Worm (Caenorhabditis elegans) whole organism, late embryonic: ENCODE results near the gene srh-251.

Source experiments
- C08G9.2 ChIP-seq: sonication (generic microtip); optimal IDR thresholded peaks from 2 replicates; lab custom pipeline; 2016; ENCODE audit warnings: mild to moderate bottlenecking, missing genetic modification characterization, moderate library complexity, missing compliant biosample characterization
- C38D4.7 ChIP-seq: fragments of 200-800 bp; sonication (Bioruptor generic); optimal IDR thresholded peaks from 2 replicates; lab custom pipeline; 2018; ENCODE audit warnings: mild to moderate bottlenecking, missing genetic modification characterization, moderate library complexity, missing compliant biosample characterization
- F13H6.1 ChIP-seq: sonication (generic microtip); optimal IDR thresholded peaks from 2 replicates; lab custom pipeline; 2016; ENCODE audit warnings: missing genetic modification characterization, missing compliant biosample characterization
- K02D7.2 ChIP-seq: sonication (generic microtip); optimal IDR thresholded peaks from 2 replicates; lab custom pipeline; 2017; ENCODE audit warnings: mild to moderate bottlenecking, missing genetic modification characterization, missing compliant biosample characterization
- K09A11.1 ChIP-seq: sonication (generic microtip); optimal IDR thresholded peaks from 2 replicates; lab custom pipeline; 2017; ENCODE audit warnings: antibody characterized with exemption, mild to moderate bottlenecking, missing genetic modification characterization, missing compliant biosample characterization; ENCODE audit not compliant: insufficient read depth
- T23F11.4 ChIP-seq: fragments of 200-800 bp; sonication (Bioruptor generic); optimal IDR thresholded peaks from 2 replicates; lab custom pipeline; 2018; ENCODE audit warnings: mild to moderate bottlenecking, missing genetic modification characterization, missing compliant biosample characterization
- ceh-14 ChIP-seq: sonication (generic microtip); optimal IDR thresholded peaks from 2 replicates; lab custom pipeline; 2016; ENCODE audit warnings: missing genotype, missing genetic modification characterization, missing compliant biosample characterization
- ceh-24 ChIP-seq: sonication (generic microtip); optimal IDR thresholded peaks from 2 replicates; lab custom pipeline; 2016; ENCODE audit warnings: mild to moderate bottlenecking, missing genetic modification characterization, missing compliant biosample characterization
- ceh-30 ChIP-seq: fragments of 150-350 bp; optimal IDR thresholded peaks from 2 replicates; lab custom pipeline; 2014; ENCODE audit warnings: missing biosample characterization, missing genetic modification characterization
- ceh-34 ChIP-seq: sonication (generic microtip); optimal IDR thresholded peaks from 2 replicates; lab custom pipeline; 2016; ENCODE audit warnings: mild to moderate bottlenecking, missing genetic modification characterization, missing compliant biosample characterization
- ceh-9 ChIP-seq: sonication (generic microtip); optimal IDR thresholded peaks from 2 replicates; lab custom pipeline; 2016; ENCODE audit warnings: mild to moderate bottlenecking, missing genetic modification characterization, inconsistent platforms, missing compliant biosample characterization
- dve-1 ChIP-seq: sonication (generic microtip); optimal IDR thresholded peaks from 2 replicates; lab custom pipeline; 2017; ENCODE audit warnings: antibody characterized with exemption, mild to moderate bottlenecking, missing genetic modification characterization, missing compliant biosample characterization
- hlh-15 ChIP-seq: sonication (generic microtip); optimal IDR thresholded peaks from 2 replicates; lab custom pipeline; 2016; ENCODE audit warnings: missing genetic modification characterization, missing compliant biosample characterization
- hlh-6 ChIP-seq: sonication (generic microtip); optimal IDR thresholded peaks from 2 replicates; lab custom pipeline; 2016; ENCODE audit warnings: missing genotype, missing genetic modification characterization, missing compliant biosample characterization
- madf-2 ChIP-seq: sonication (generic microtip); optimal IDR thresholded peaks from 2 replicates; lab custom pipeline; 2017; ENCODE audit warnings: missing genetic modification characterization, missing compliant biosample characterization
- mec-3 ChIP-seq: sonication (generic microtip); optimal IDR thresholded peaks from 2 replicates; lab custom pipeline; 2016; ENCODE audit warnings: borderline replicate concordance, missing genetic modification characterization, missing compliant biosample characterization
- nhr-11 ChIP-seq: fragments of 150-350 bp; optimal IDR thresholded peaks from 2 replicates; lab custom pipeline; 2014; ENCODE audit warnings: missing biosample characterization, missing genetic modification characterization
- nhr-232 ChIP-seq: sonication (generic microtip); optimal IDR thresholded peaks from 2 replicates; lab custom pipeline; 2016; ENCODE audit warnings: missing genetic modification characterization, missing compliant biosample characterization
- pag-3 ChIP-seq: sonication (generic microtip); optimal IDR thresholded peaks from 2 replicates; lab custom pipeline; 2016; ENCODE audit warnings: missing compliant biosample characterization, missing genetic modification characterization, borderline replicate concordance
- pax-1 ChIP-seq: fragments of 150-350 bp; optimal IDR thresholded peaks from 2 replicates; lab custom pipeline; 2014; ENCODE audit warnings: missing biosample characterization, missing genetic modification characterization
- pha-2 ChIP-seq: sonication (generic microtip); optimal IDR thresholded peaks from 2 replicates; lab custom pipeline; 2017; ENCODE audit warnings: mild to moderate bottlenecking, missing genetic modification characterization, missing compliant biosample characterization
- pha-4 ChIP-seq: fragments of 150-350 bp; optimal IDR thresholded peaks from 2 replicates; lab custom pipeline; 2018; ENCODE audit warnings: missing biosample characterization, missing genetic modification reagents, missing genetic modification characterization
- pqm-1 ChIP-seq: sonication (generic microtip); optimal IDR thresholded peaks from 2 replicates; lab custom pipeline; 2016; ENCODE audit warnings: missing genetic modification characterization, missing compliant biosample characterization
- pros-1 ChIP-seq: fragments of 150-350 bp; optimal IDR thresholded peaks from 2 replicates; lab custom pipeline; 2014; ENCODE audit warnings: missing biosample characterization, missing genetic modification reagents, missing genetic modification characterization
- rnt-1 ChIP-seq: sonication (generic microtip); optimal IDR thresholded peaks from 2 replicates; lab custom pipeline; 2016; ENCODE audit warnings: missing genetic modification characterization, missing compliant biosample characterization
- sox-4 ChIP-seq: sonication (generic microtip); optimal IDR thresholded peaks from 2 replicates; lab custom pipeline; 2017; ENCODE audit warnings: mild to moderate bottlenecking, missing genetic modification characterization, inconsistent platforms, missing compliant biosample characterization
- syd-9 ChIP-seq: sonication (generic microtip); optimal IDR thresholded peaks from 2 replicates; lab custom pipeline; 2016; ENCODE audit warnings: mild to moderate bottlenecking, missing genetic modification characterization, moderate library complexity, missing compliant biosample characterization
- tbx-7 ChIP-seq: sonication (generic microtip); optimal IDR thresholded peaks from 2 replicates; lab custom pipeline; 2016; ENCODE audit warnings: missing genotype, missing genetic modification characterization, missing compliant biosample characterization
- ttx-3 ChIP-seq: sonication (generic microtip); optimal IDR thresholded peaks from 2 replicates; lab custom pipeline; 2016; ENCODE audit warnings: missing genetic modification reagents, missing genetic modification characterization, missing compliant biosample characterization
- unc-42 ChIP-seq: sonication (generic microtip); optimal IDR thresholded peaks from 2 replicates; lab custom pipeline; 2016; ENCODE audit warnings: missing genotype, missing genetic modification characterization, missing compliant biosample characterization
- unc-86 ChIP-seq: sonication (generic microtip); optimal IDR thresholded peaks from 2 replicates; lab custom pipeline; 2016; ENCODE audit warnings: missing genetic modification characterization, missing compliant biosample characterization
- zip-5 ChIP-seq: sonication (generic microtip); optimal IDR thresholded peaks from 2 replicates; lab custom pipeline; 2016; ENCODE audit warnings: missing genetic modification characterization, missing compliant biosample characterization

srh-251 gene

DNA sequence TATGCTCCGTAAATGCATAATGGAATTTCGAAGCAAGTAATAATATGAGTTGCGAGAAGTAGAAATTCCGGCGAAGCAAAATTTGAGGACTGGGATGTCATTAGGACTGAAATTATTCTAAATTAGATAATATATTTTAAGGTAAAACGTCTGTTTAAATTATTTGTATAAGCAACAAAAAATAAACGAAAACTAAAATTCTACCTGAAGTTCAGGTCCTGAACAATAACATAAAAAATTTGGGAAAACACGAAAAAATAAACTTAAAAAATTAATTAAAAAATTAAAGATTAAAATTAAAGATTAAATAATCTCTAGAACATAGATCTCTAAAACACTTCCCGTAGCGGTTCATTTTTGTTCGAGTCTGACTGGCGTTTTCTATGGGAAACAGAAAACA, at the start of gene srh-251:
TSS of gene srh-251 (minus strand) at position 101 of the 400 bp plus-strand sequence.
- TF ChIP-seq ttx-3 (tag; lab: Kevin White, UChicago) = no peak
- no peak for TF ChIP-seq tbx-7 (tag; lab: Kevin White, UChicago)
- TF ChIP-seq nhr-232 (tag; lab: Kevin White, UChicago) = no peak
- TF ChIP-seq unc-86 (tag; lab: Kevin White, UChicago) = no peak
- no peak for TF ChIP-seq nhr-11 (tag; lab: Kevin White, UChicago)
- no peak for TF ChIP-seq rnt-1 (tag; lab: Kevin White, UChicago)
- no peak for TF ChIP-seq C38D4.7 (GFP tag; lab: Kevin White, UChicago)
- TF ChIP-seq unc-42 (tag; lab: Kevin White, UChicago) = no peak
- no peak for TF ChIP-seq pha-2 (tag; lab: Kevin White, UChicago)

DNA sequence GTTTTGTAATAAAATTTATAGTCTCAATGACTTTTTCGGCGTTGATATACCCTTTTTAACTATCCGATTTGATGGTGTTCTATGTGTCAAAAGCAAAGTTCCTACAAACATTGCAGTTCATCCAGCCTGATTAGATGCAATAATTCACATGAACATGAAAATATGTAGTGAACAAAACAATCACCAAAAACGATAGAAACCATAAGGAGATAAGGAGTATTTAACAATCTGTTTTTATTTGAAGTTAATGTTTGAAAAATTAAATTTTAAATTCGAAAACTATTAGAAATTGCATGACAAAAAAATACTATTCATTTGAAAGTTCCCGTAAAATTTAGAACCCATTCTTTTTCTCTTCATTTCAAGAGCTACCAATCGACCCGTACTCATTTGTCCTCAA, 47.2 kb upstream of the srh-251 start, which contains the start of gene fbxa-209:
TSS of gene fbxa-209 (minus strand) at position 101 of the 400 bp plus-strand sequence.
- TF ChIP-seq syd-9 (no peak), pag-3 (tag; lab: Kevin White, UChicago) (no peak), zip-5 (tag; lab: Kevin White, UChicago) (no peak), ceh-30 (tag; lab: Kevin White, UChicago) (no peak), dve-1 (tag; lab: Kevin White, UChicago) (no peak), K09A11.1 (tag; lab: Kevin White, UChicago) (no peak), pros-1 (no peak), K02D7.2 (tag; lab: Kevin White, UChicago) (no peak), hlh-6 (no peak), madf-2 (no peak), ceh-14 (tag; lab: Kevin White, UChicago) (no peak), sox-4 (no peak), F13H6.1 (tag; lab: Kevin White, UChicago) (no peak)

- TF ChIP-seq ceh-24 (tag; lab: Kevin White, UChicago) = no peak
Measured at ce11 chrV:15425368-15426091, 45.8 kb upstream of the srh-251 start, which contains the start of gene Y36E3A.2. TSS of gene Y36E3A.2 (plus strand) at chrV:15426041.

DNA sequence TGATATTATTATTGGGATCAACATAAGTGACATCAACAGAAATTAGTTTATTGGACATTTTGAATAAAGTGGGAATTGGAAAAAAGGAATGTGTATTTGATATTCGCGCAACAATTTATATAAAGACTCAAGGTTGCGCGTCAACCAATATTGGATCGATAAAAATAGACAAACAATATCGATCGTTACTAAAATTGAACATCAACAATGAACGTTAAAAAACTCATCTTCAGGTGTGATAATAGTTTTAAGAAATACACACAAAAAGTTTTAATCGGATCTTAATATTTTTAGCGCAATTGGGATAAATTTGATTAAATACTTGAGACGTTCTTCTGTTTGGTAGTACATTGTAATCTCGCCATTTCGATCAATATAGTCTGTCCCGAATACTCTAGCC, 43.9 kb upstream of the srh-251 start, which contains the start of gene fbxa-104:
TSS of gene fbxa-104 (minus strand) at position 83 of the 400 bp plus-strand sequence.
- no peak for TF ChIP-seq hlh-6

- TF ChIP-seq zip-5 (tag; lab: Kevin White, UChicago) (no peak), pha-4 (no peak), C08G9.2 (no peak), pax-1 (tag; lab: Kevin White, UChicago) (no peak), ceh-34 (tag; lab: Kevin White, UChicago) (no peak), hlh-15 (no peak), ceh-9 (tag; lab: Kevin White, UChicago) (no peak), T23F11.4 (GFP tag; lab: Kevin White, UChicago) (no peak), pha-2 (tag; lab: Kevin White, UChicago) (no peak), mec-3 (no peak), pqm-1 (tag; lab: Kevin White, UChicago) (no peak), nhr-11 (tag; lab: Kevin White, UChicago) (no peak)
- TF ChIP-seq, all 69 proteins: peak for 0
Measured at ce11 chrV:15417822-15418221, 38.1 kb upstream of the srh-251 start, which contains the start of gene T06E6.10. TSS of gene T06E6.10 (plus strand) at chrV:15418122.
